Worm (Caenorhabditis elegans) whole organism, L1 larva: Measurements from ENCODE around the gene T23B5.6.

Source experiments
- F16B12.6 ChIP-seq: fragments of 150-350 bp; optimal IDR thresholded peaks from 2 replicates; lab custom pipeline; 2014; ENCODE audit warnings: missing biosample characterization, missing genetic modification characterization
- alr-1 ChIP-seq: fragments of 200-800 bp; sonication (Bioruptor generic); optimal IDR thresholded peaks from 2 replicates; lab custom pipeline; 2018; ENCODE audit warnings: borderline replicate concordance, mild to moderate bottlenecking, missing genetic modification characterization, missing compliant biosample characterization
- blmp-1 ChIP-seq: fragments of 150-350 bp; optimal IDR thresholded peaks from 2 replicates; lab custom pipeline; 2014; ENCODE audit warnings: missing biosample characterization, missing genetic modification characterization
- ceh-63 ChIP-seq: fragments of 200-800 bp; sonication (Bioruptor generic); optimal IDR thresholded peaks from 2 replicates; lab custom pipeline; 2018; ENCODE audit warnings: mild to moderate bottlenecking, missing genetic modification characterization, missing compliant biosample characterization
- ceh-82 ChIP-seq, 3 experiments: fragments of 150-350 bp in 1 of 3; sonication (generic microtip) in 2 of 3; optimal IDR thresholded peaks; 2 replicates each; lab custom pipeline; 2014 to 2017; ENCODE audit warnings: missing biosample characterization in 3 of 3, missing genetic modification characterization in 3 of 3
- ceh-90 ChIP-seq: sonication (generic microtip); optimal IDR thresholded peaks from 2 replicates; lab custom pipeline; 2016; ENCODE audit warnings: missing genetic modification characterization, missing compliant biosample characterization
- dpl-1 ChIP-seq, 3 experiments: fragments of 150-350 bp in 2 of 3; sonication (generic microtip) in 1 of 3; optimal IDR thresholded peaks; 2 replicates each; lab custom pipeline; 2014 to 2017; ENCODE audit warnings: missing biosample characterization in 3 of 3, missing genetic modification characterization in 3 of 3, missing genetic modification reagents in 3 of 3
- dsc-1 ChIP-seq: sonication (generic microtip); optimal IDR thresholded peaks from 2 replicates; lab custom pipeline; 2016; ENCODE audit warnings: mild to moderate bottlenecking, missing genetic modification characterization, missing compliant biosample characterization
- efl-1 ChIP-seq, 4 experiments: fragments of 150-350 bp; optimal IDR thresholded peaks in 3 of 4; peaks in 1 of 4; 1 replicate in 1 of 4; 2 replicates in 3 of 4; lab custom pipeline; 2014; ENCODE audit warnings: missing biosample characterization in 2 of 4, missing genetic modification characterization in 2 of 4, missing genetic modification reagents in 2 of 4
- elt-3 ChIP-seq, 6 experiments: fragments of 150-350 bp in 1 of 6; sonication (generic microtip); optimal IDR thresholded peaks; 2 replicates each; lab custom pipeline; 2017 to 2018; ENCODE audit warnings: missing biosample characterization in 6 of 6, missing genetic modification characterization in 6 of 6, inconsistent platforms in 1 of 6
- fkh-4 ChIP-seq: sonication (generic microtip); optimal IDR thresholded peaks from 2 replicates; lab custom pipeline; 2016; ENCODE audit warnings: missing compliant biosample characterization, missing genetic modification characterization, borderline replicate concordance
- lin-13 ChIP-seq: fragments of 150-350 bp; optimal IDR thresholded peaks from 2 replicates; lab custom pipeline; 2014; ENCODE audit warnings: missing biosample characterization, missing genetic modification reagents, missing genetic modification characterization
- lin-14 ChIP-seq: fragments of 200-800 bp; sonication (Bioruptor generic); optimal IDR thresholded peaks from 2 replicates; lab custom pipeline; 2018; ENCODE audit warnings: mild to moderate bottlenecking, missing genetic modification characterization, moderate library complexity, missing compliant biosample characterization
- lin-35 ChIP-seq, 2 experiments: fragments of 150-350 bp; optimal IDR thresholded peaks; 2 replicates each; lab custom pipeline; 2014; ENCODE audit warnings: missing biosample characterization in 2 of 2, missing genetic modification characterization in 2 of 2, missing genetic modification reagents in 2 of 2
- lir-3 ChIP-seq: sonication (generic microtip); optimal IDR thresholded peaks from 2 replicates; lab custom pipeline; 2016; ENCODE audit warnings: mild to moderate bottlenecking, missing genetic modification characterization, moderate library complexity, missing compliant biosample characterization; ENCODE audit not compliant: poor library complexity
- mdl-1 ChIP-seq, 2 experiments: fragments of 150-350 bp; optimal IDR thresholded peaks; 2 replicates each; lab custom pipeline; 2014 to 2017; ENCODE audit warnings: missing biosample characterization in 2 of 2, missing genetic modification characterization in 2 of 2, inconsistent platforms in 1 of 2
- mep-1 ChIP-seq: fragments of 150-350 bp; optimal IDR thresholded peaks from 2 replicates; lab custom pipeline; 2014; ENCODE audit warnings: missing biosample characterization, missing genetic modification characterization
- nhr-19 ChIP-seq: fragments of 200-800 bp; sonication (Bioruptor generic); conservative IDR thresholded peaks from 2 replicates; pipeline ENCODE4 v1.3.6; 2022; ENCODE audit warnings: missing genetic modification characterization, missing compliant biosample characterization
- nhr-20 ChIP-seq: sonication (generic microtip); optimal IDR thresholded peaks from 2 replicates; lab custom pipeline; 2016; ENCODE audit warnings: mild to moderate bottlenecking, missing genetic modification characterization, missing compliant biosample characterization
- nhr-237 ChIP-seq: fragments of 150-350 bp; optimal IDR thresholded peaks from 2 replicates; lab custom pipeline; 2014; ENCODE audit warnings: missing biosample characterization, missing genetic modification characterization
- nhr-47 ChIP-seq: sonication (generic microtip); optimal IDR thresholded peaks from 2 replicates; lab custom pipeline; 2016; ENCODE audit warnings: mild to moderate bottlenecking, missing genetic modification characterization, moderate library complexity, missing compliant biosample characterization
- nhr-71 ChIP-seq: sonication (generic microtip); optimal IDR thresholded peaks from 2 replicates; lab custom pipeline; 2016; ENCODE audit warnings: mild to moderate bottlenecking, missing genetic modification characterization, moderate library complexity, missing compliant biosample characterization
- nhr-77 ChIP-seq: fragments of 150-350 bp; optimal IDR thresholded peaks from 2 replicates; lab custom pipeline; 2014; ENCODE audit warnings: missing biosample characterization, missing genetic modification characterization
- nhr-85 ChIP-seq: sonication (generic microtip); peaks from one replicate; lab custom pipeline; 2016; ENCODE audit warnings: missing genetic modification characterization, inconsistent platforms, missing compliant biosample characterization
- nhr-90 ChIP-seq: sonication (generic microtip); optimal IDR thresholded peaks from 2 replicates; lab custom pipeline; 2016; ENCODE audit warnings: mild to moderate bottlenecking, missing genetic modification characterization, missing compliant biosample characterization; ENCODE audit not compliant: poor library complexity
- snu-23 ChIP-seq: sonication (generic microtip); optimal IDR thresholded peaks from 2 replicates; lab custom pipeline; 2016; ENCODE audit warnings: missing genetic modification characterization, missing compliant biosample characterization
- sptf-1 ChIP-seq: fragments of 150-350 bp; optimal IDR thresholded peaks from 2 replicates; lab custom pipeline; 2014; ENCODE audit warnings: missing biosample characterization, missing genetic modification characterization
- tbx-2 ChIP-seq: sonication (generic microtip); optimal IDR thresholded peaks from 2 replicates; lab custom pipeline; 2016; ENCODE audit warnings: missing genetic modification characterization, missing compliant biosample characterization
- unc-130 ChIP-seq: fragments of 150-350 bp; optimal IDR thresholded peaks from 2 replicates; lab custom pipeline; 2017; ENCODE audit warnings: missing biosample characterization, missing genetic modification characterization, inconsistent platforms
- xbp-1 ChIP-seq: sonication (generic microtip); optimal IDR thresholded peaks from 2 replicates; lab custom pipeline; 2016; ENCODE audit warnings: missing genetic modification characterization, missing compliant biosample characterization
- zag-1 ChIP-seq: fragments of 150-350 bp; optimal IDR thresholded peaks from 2 replicates; lab custom pipeline; 2014; ENCODE audit warnings: missing biosample characterization, missing genetic modification characterization
- ztf-11 ChIP-seq, 2 experiments: sonication (generic microtip); optimal IDR thresholded peaks; 2 replicates each; lab custom pipeline; 2016 to 2017; ENCODE audit warnings: missing genetic modification characterization in 2 of 2, missing biosample characterization in 1 of 2, missing compliant biosample characterization in 1 of 2

T23B5.6 gene

ce11 chrIV:12715947-12716382, 38.9 kb upstream of the T23B5.6 start (continued):
- TF ChIP-seq xbp-1 (no peak), ztf-11 (tag; optimal IDR thresholded peaks at IDR 0.05; lab: Kevin White, UChicago) (no peak), mep-1 (peak; percentile 25), nhr-19 (peak; percentile 63), lir-3 (tag; lab: Kevin White, UChicago) (peak; percentile 41), ceh-90 (tag; lab: Kevin White, UChicago) (no peak), lin-35 (GFP tag; optimal IDR thresholded peaks at IDR 0.05; lab: Kevin White, UChicago) (peak in 1 of 2 experiments; percentile 81), blmp-1 (tag; lab: Kevin White, UChicago) (peak; percentile 80)

- TF ChIP-seq nhr-237 (tag; lab: Kevin White, UChicago), result no peak
- TF ChIP-seq snu-23 (GFP tag; lab: Kevin White, UChicago), result no peak
- no peak for TF ChIP-seq mdl-1 (tag; optimal IDR thresholded peaks at IDR 0.05; lab: Kevin White, UChicago)
- TF ChIP-seq lin-13, result no peak
- no peak for TF ChIP-seq nhr-77
- TF ChIP-seq nhr-85 (tag; lab: Kevin White, UChicago), result no peak
These were observed 34.6 kb upstream of the T23B5.6 start, which contains the start of gene C27D8.3 for ce11 chrIV:12711644-12712043. Gene C27D8.3 (minus strand): TSS chrIV:12711744.

- TF ChIP-seq snu-23 (GFP tag; lab: Kevin White, UChicago), result peak; percentile 19
- no peak for TF ChIP-seq mdl-1 (tag; optimal IDR thresholded peaks at IDR 0.05; lab: Kevin White, UChicago)
- peak; percentile 17 for TF ChIP-seq nhr-90 (tag; lab: Kevin White, UChicago)
- TF ChIP-seq nhr-19, result peak; percentile 20; the same call in 1 of the 2 replicates
- no peak for TF ChIP-seq sptf-1
- TF ChIP-seq nhr-47 (tag; lab: Kevin White, UChicago), result no peak
- TF ChIP-seq xbp-1, result no peak
- no peak for TF ChIP-seq efl-1 (optimal IDR thresholded peaks at IDR 0.05; lab: Kevin White, UChicago)
- peak in 1 of 2 experiments; percentile 41 for TF ChIP-seq efl-1 (GFP tag; optimal IDR thresholded peaks at IDR 0.05 in 1 of 2; lab: Kevin White, UChicago)
- TF ChIP-seq nhr-77, result no peak
- TF ChIP-seq lin-35 (GFP tag; optimal IDR thresholded peaks at IDR 0.05; lab: Kevin White, UChicago), result peak in 1 of 2 experiments; percentile 13
- TF ChIP-seq nhr-71, result peak; percentile 27
- no peak for TF ChIP-seq nhr-85 (tag; lab: Kevin White, UChicago)
- TF ChIP-seq blmp-1 (tag; lab: Kevin White, UChicago), result peak; percentile 80
- no peak for TF ChIP-seq fkh-4
- TF ChIP-seq unc-130, result no peak
- peak; percentile 21 for TF ChIP-seq lin-14 (GFP tag; lab: Kevin White, UChicago)
- no peak for TF ChIP-seq dpl-1 (GFP tag; optimal IDR thresholded peaks at IDR 0.05; lab: Kevin White, UChicago)
- no peak for TF ChIP-seq ceh-63
- peak in 5 of 6 experiments; percentile 20 to 92 (median 74) for TF ChIP-seq elt-3 (tag; optimal IDR thresholded peaks at IDR 0.05; lab: Kevin White, UChicago)
- peak; percentile 9 for TF ChIP-seq nhr-20
- no peak for TF ChIP-seq dsc-1 (tag; lab: Kevin White, UChicago)
- TF ChIP-seq zag-1, result no peak
- TF ChIP-seq ztf-11 (tag; optimal IDR thresholded peaks at IDR 0.05; lab: Kevin White, UChicago), result no peak
- TF ChIP-seq alr-1 (tag; lab: Kevin White, UChicago), result no peak
- TF ChIP-seq, all 84 proteins: peak for 10
These were observed 34.0 kb upstream of the T23B5.6 start, which contains the start of gene C27D8.2 for ce11 chrIV:12710996-12711395. Gene C27D8.2 (plus strand): TSS chrIV:12711217.

ce11 chrIV:12703811-12704210, 26.8 kb upstream of the T23B5.6 start, which contains the start of gene C27D8.4:
Gene C27D8.4 (plus strand): TSS chrIV:12704111.
- TF ChIP-seq nhr-20 (no peak), F16B12.6 (tag; lab: Kevin White, UChicago) (no peak), nhr-71 (no peak), tbx-2 (tag; lab: Kevin White, UChicago) (no peak), ceh-63 (no peak)

ce11 chrIV:12700944-12701343, 23.9 kb upstream of the T23B5.6 start:
- TF ChIP-seq ceh-82 (tag; optimal IDR thresholded peaks at IDR 0.05; lab: Kevin White, UChicago), result no peak
- peak; percentile 39 for TF ChIP-seq lin-14 (GFP tag; lab: Kevin White, UChicago)
